Worm (Caenorhabditis elegans) whole organism, L1 larva: Measurements from ENCODE around the gene tni-1.
A peak's percentile ranks its signal among the peaks of the same experiment; 100 is the strongest.

Experiments used
- C04F5.9 ChIP-seq: sonication (generic microtip); optimal IDR thresholded peaks from 2 replicates; lab custom pipeline; 2016; ENCODE audit warnings: missing genetic modification characterization, missing compliant biosample characterization
- C34B4.2 ChIP-seq: sonication (generic microtip); optimal IDR thresholded peaks from 2 replicates; lab custom pipeline; 2017; ENCODE audit warnings: mild to moderate bottlenecking, missing genetic modification characterization, missing compliant biosample characterization
- F16B12.6 ChIP-seq: fragments of 150-350 bp; optimal IDR thresholded peaks from 2 replicates; lab custom pipeline; 2014; ENCODE audit warnings: missing biosample characterization, missing genetic modification characterization
- Y116A8C.19 ChIP-seq: sonication (generic microtip); optimal IDR thresholded peaks from 2 replicates; lab custom pipeline; 2016; ENCODE audit warnings: missing compliant biosample characterization, missing genetic modification characterization, borderline replicate concordance
- aha-1 ChIP-seq: fragments of 150-350 bp; optimal IDR thresholded peaks from 2 replicates; lab custom pipeline; 2014; ENCODE audit warnings: missing biosample characterization, missing genetic modification characterization
- aly-2 ChIP-seq: fragments of 150-350 bp; optimal IDR thresholded peaks from 2 replicates; lab custom pipeline; 2014; ENCODE audit warnings: missing biosample characterization, missing genetic modification characterization
- ama-1 ChIP-seq: fragments of 150-350 bp; optimal IDR thresholded peaks from 2 replicates; lab custom pipeline; 2014
- ceh-63 ChIP-seq: fragments of 200-800 bp; sonication (Bioruptor generic); optimal IDR thresholded peaks from 2 replicates; lab custom pipeline; 2018; ENCODE audit warnings: mild to moderate bottlenecking, missing genetic modification characterization, missing compliant biosample characterization
- ceh-8 ChIP-seq: fragments of 200-800 bp; sonication (Bioruptor generic); optimal IDR thresholded peaks from 2 replicates; lab custom pipeline; 2018; ENCODE audit warnings: mild to moderate bottlenecking, missing genetic modification characterization, moderate library complexity, missing compliant biosample characterization
- ceh-82 ChIP-seq, 3 experiments: fragments of 150-350 bp in 1 of 3; sonication (generic microtip) in 2 of 3; optimal IDR thresholded peaks; 2 replicates each; lab custom pipeline; 2014 to 2017; ENCODE audit warnings: missing biosample characterization in 3 of 3, missing genetic modification characterization in 3 of 3
- ceh-90 ChIP-seq: sonication (generic microtip); optimal IDR thresholded peaks from 2 replicates; lab custom pipeline; 2016; ENCODE audit warnings: missing genetic modification characterization, missing compliant biosample characterization
- ces-1 ChIP-seq: fragments of 150-350 bp; optimal IDR thresholded peaks from 2 replicates; lab custom pipeline; 2014; ENCODE audit warnings: missing biosample characterization, missing genetic modification reagents, missing genetic modification characterization
- dpl-1 ChIP-seq, 3 experiments: fragments of 150-350 bp in 2 of 3; sonication (generic microtip) in 1 of 3; optimal IDR thresholded peaks; 2 replicates each; lab custom pipeline; 2014 to 2017; ENCODE audit warnings: missing biosample characterization in 3 of 3, missing genetic modification characterization in 3 of 3, missing genetic modification reagents in 3 of 3
- efl-1 ChIP-seq, 4 experiments: fragments of 150-350 bp; optimal IDR thresholded peaks in 3 of 4; peaks in 1 of 4; 1 replicate in 1 of 4; 2 replicates in 3 of 4; lab custom pipeline; 2014; ENCODE audit warnings: missing biosample characterization in 2 of 4, missing genetic modification characterization in 2 of 4, missing genetic modification reagents in 2 of 4
- elt-2 ChIP-seq: sonication (generic microtip); optimal IDR thresholded peaks from 2 replicates; lab custom pipeline; 2016; ENCODE audit warnings: missing genetic modification characterization, mild to moderate bottlenecking, inconsistent platforms, missing compliant biosample characterization, missing genetic modification reagents
- elt-3 ChIP-seq, 6 experiments: fragments of 150-350 bp in 1 of 6; sonication (generic microtip); optimal IDR thresholded peaks; 2 replicates each; lab custom pipeline; 2017 to 2018; ENCODE audit warnings: missing biosample characterization in 6 of 6, missing genetic modification characterization in 6 of 6, inconsistent platforms in 1 of 6
- ets-5 ChIP-seq: fragments of 200-800 bp; sonication (Bioruptor generic); IDR thresholded peaks from 2 replicates; pipeline ENCODE4 v1.3.6; 2022; ENCODE audit warnings: missing genetic modification characterization, missing compliant biosample characterization
- fkh-4 ChIP-seq: sonication (generic microtip); optimal IDR thresholded peaks from 2 replicates; lab custom pipeline; 2016; ENCODE audit warnings: missing compliant biosample characterization, missing genetic modification characterization, borderline replicate concordance
- fkh-8 ChIP-seq: sonication (generic microtip); optimal IDR thresholded peaks from 2 replicates; lab custom pipeline; 2016; ENCODE audit warnings: mild to moderate bottlenecking, missing genetic modification characterization, missing compliant biosample characterization
- grh-1 ChIP-seq: fragments of 200-800 bp; sonication (Bioruptor generic); IDR thresholded peaks from 2 replicates; pipeline ENCODE4 v1.3.6; 2022; ENCODE audit warnings: missing genetic modification reagents, missing genetic modification characterization, missing compliant biosample characterization
- hlh-17 ChIP-seq: fragments of 200-800 bp; sonication (Bioruptor generic); optimal IDR thresholded peaks from 2 replicates; lab custom pipeline; 2018; ENCODE audit warnings: missing genetic modification characterization, mild to moderate bottlenecking, missing compliant biosample characterization, moderate library complexity, borderline replicate concordance
- jun-1 ChIP-seq: fragments of 150-350 bp; optimal IDR thresholded peaks from 2 replicates; lab custom pipeline; 2014; ENCODE audit warnings: missing biosample characterization, missing genetic modification reagents, missing genetic modification characterization
- lin-14 ChIP-seq: fragments of 200-800 bp; sonication (Bioruptor generic); optimal IDR thresholded peaks from 2 replicates; lab custom pipeline; 2018; ENCODE audit warnings: mild to moderate bottlenecking, missing genetic modification characterization, moderate library complexity, missing compliant biosample characterization
- lin-35 ChIP-seq, 2 experiments: fragments of 150-350 bp; optimal IDR thresholded peaks; 2 replicates each; lab custom pipeline; 2014; ENCODE audit warnings: missing biosample characterization in 2 of 2, missing genetic modification characterization in 2 of 2, missing genetic modification reagents in 2 of 2
- lin-39 ChIP-seq: fragments of 150-350 bp; optimal IDR thresholded peaks from 2 replicates; lab custom pipeline; 2014; ENCODE audit warnings: missing biosample characterization, missing genetic modification reagents, missing genetic modification characterization
- mdl-1 ChIP-seq, 2 experiments: fragments of 150-350 bp; optimal IDR thresholded peaks; 2 replicates each; lab custom pipeline; 2014 to 2017; ENCODE audit warnings: missing biosample characterization in 2 of 2, missing genetic modification characterization in 2 of 2, inconsistent platforms in 1 of 2
- mef-2 ChIP-seq: fragments of 150-350 bp; optimal IDR thresholded peaks from 2 replicates; lab custom pipeline; 2014; ENCODE audit warnings: missing biosample characterization, missing genetic modification characterization
- mep-1 ChIP-seq: fragments of 150-350 bp; optimal IDR thresholded peaks from 2 replicates; lab custom pipeline; 2014; ENCODE audit warnings: missing biosample characterization, missing genetic modification characterization
- nhr-19 ChIP-seq: fragments of 200-800 bp; sonication (Bioruptor generic); conservative IDR thresholded peaks from 2 replicates; pipeline ENCODE4 v1.3.6; 2022; ENCODE audit warnings: missing genetic modification characterization, missing compliant biosample characterization
- nhr-20 ChIP-seq: sonication (generic microtip); optimal IDR thresholded peaks from 2 replicates; lab custom pipeline; 2016; ENCODE audit warnings: mild to moderate bottlenecking, missing genetic modification characterization, missing compliant biosample characterization
- nhr-237 ChIP-seq: fragments of 150-350 bp; optimal IDR thresholded peaks from 2 replicates; lab custom pipeline; 2014; ENCODE audit warnings: missing biosample characterization, missing genetic modification characterization
- nhr-28 ChIP-seq: fragments of 150-350 bp; optimal IDR thresholded peaks from 2 replicates; lab custom pipeline; 2014; ENCODE audit warnings: missing biosample characterization, missing genetic modification characterization
- nhr-47 ChIP-seq: sonication (generic microtip); optimal IDR thresholded peaks from 2 replicates; lab custom pipeline; 2016; ENCODE audit warnings: mild to moderate bottlenecking, missing genetic modification characterization, moderate library complexity, missing compliant biosample characterization
- nhr-71 ChIP-seq: sonication (generic microtip); optimal IDR thresholded peaks from 2 replicates; lab custom pipeline; 2016; ENCODE audit warnings: mild to moderate bottlenecking, missing genetic modification characterization, moderate library complexity, missing compliant biosample characterization
- nhr-77 ChIP-seq: fragments of 150-350 bp; optimal IDR thresholded peaks from 2 replicates; lab custom pipeline; 2014; ENCODE audit warnings: missing biosample characterization, missing genetic modification characterization
- nhr-84 ChIP-seq: sonication (generic microtip); optimal IDR thresholded peaks from 2 replicates; lab custom pipeline; 2017; ENCODE audit warnings: missing biosample characterization, missing genetic modification characterization
- nhr-85 ChIP-seq: sonication (generic microtip); peaks from one replicate; lab custom pipeline; 2016; ENCODE audit warnings: missing genetic modification characterization, inconsistent platforms, missing compliant biosample characterization
- nhr-90 ChIP-seq: sonication (generic microtip); optimal IDR thresholded peaks from 2 replicates; lab custom pipeline; 2016; ENCODE audit warnings: mild to moderate bottlenecking, missing genetic modification characterization, missing compliant biosample characterization; ENCODE audit not compliant: poor library complexity
- pqm-1 ChIP-seq: sonication (generic microtip); optimal IDR thresholded peaks from 3 replicates; lab custom pipeline; 2017; ENCODE audit warnings: missing biosample characterization, missing genetic modification characterization
- sptf-1 ChIP-seq: fragments of 150-350 bp; optimal IDR thresholded peaks from 2 replicates; lab custom pipeline; 2014; ENCODE audit warnings: missing biosample characterization, missing genetic modification characterization
- swsn-7 ChIP-seq: sonication (generic microtip); optimal IDR thresholded peaks from 2 replicates; lab custom pipeline; 2016; ENCODE audit warnings: missing genetic modification characterization, missing compliant biosample characterization
- tbx-2 ChIP-seq: sonication (generic microtip); optimal IDR thresholded peaks from 2 replicates; lab custom pipeline; 2016; ENCODE audit warnings: missing genetic modification characterization, missing compliant biosample characterization
- tlp-1 ChIP-seq: fragments of 150-350 bp; optimal IDR thresholded peaks from 2 replicates; lab custom pipeline; 2014; ENCODE audit warnings: missing biosample characterization, missing genetic modification characterization
- unc-130 ChIP-seq: fragments of 150-350 bp; optimal IDR thresholded peaks from 2 replicates; lab custom pipeline; 2017; ENCODE audit warnings: missing biosample characterization, missing genetic modification characterization, inconsistent platforms
- unc-86 ChIP-seq: sonication (generic microtip); optimal IDR thresholded peaks from 2 replicates; lab custom pipeline; 2016; ENCODE audit warnings: missing genetic modification characterization, missing compliant biosample characterization
- zag-1 ChIP-seq: fragments of 150-350 bp; optimal IDR thresholded peaks from 2 replicates; lab custom pipeline; 2014; ENCODE audit warnings: missing biosample characterization, missing genetic modification characterization
- zip-4 ChIP-seq: fragments of 200-800 bp; sonication (Bioruptor generic); optimal IDR thresholded peaks from 2 replicates; lab custom pipeline; 2018; ENCODE audit warnings: mild to moderate bottlenecking, missing genetic modification characterization, moderate library complexity, missing compliant biosample characterization

Gene tni-1

DNA sequence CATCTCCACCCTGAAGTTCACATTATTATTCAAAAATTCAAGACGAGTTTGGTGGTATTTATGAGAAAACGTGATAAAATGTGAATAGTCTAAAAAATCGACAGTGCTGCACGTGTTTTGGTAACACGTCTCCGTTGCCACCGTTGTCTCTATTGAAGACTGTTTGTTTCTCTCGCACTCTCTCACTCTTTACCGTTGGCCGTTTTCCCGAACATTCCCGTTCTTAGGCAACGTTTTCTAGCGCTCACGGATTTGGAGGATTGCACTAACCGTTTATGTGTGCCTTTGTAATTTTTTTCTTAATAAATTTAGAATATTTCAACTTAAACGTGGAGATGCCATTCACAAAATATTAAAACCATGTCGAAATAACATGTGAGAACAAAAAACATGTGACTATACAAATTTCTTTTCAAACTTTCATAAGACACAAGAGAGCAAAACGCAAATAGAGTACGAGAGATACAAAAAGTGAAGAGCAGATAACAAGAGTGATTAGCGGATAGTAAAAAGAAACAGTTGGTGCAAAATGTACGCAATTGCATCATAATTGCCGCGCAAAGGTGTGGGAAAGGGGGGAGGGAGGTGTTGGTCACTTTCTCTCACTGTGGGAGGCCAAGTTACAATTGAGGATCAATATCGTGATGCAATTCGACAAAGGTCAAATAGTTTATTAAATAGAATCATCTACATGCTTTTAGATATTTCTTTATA is 37.7 kb upstream of the tni-1 start, which contains the start of gene pek-1 (continued):
- no peak for TF ChIP-seq ceh-8
- TF ChIP-seq ama-1 (lab: Kevin White, UChicago), result no peak
- TF ChIP-seq nhr-237 (tag; lab: Kevin White, UChicago), result no peak
- TF ChIP-seq, all 84 proteins: peak for 39

- no peak for TF ChIP-seq swsn-7 (tag; lab: Kevin White, UChicago)
These were observed 34.4 kb upstream of the tni-1 start for ce11 chrX:11411675-11412074.

DNA sequence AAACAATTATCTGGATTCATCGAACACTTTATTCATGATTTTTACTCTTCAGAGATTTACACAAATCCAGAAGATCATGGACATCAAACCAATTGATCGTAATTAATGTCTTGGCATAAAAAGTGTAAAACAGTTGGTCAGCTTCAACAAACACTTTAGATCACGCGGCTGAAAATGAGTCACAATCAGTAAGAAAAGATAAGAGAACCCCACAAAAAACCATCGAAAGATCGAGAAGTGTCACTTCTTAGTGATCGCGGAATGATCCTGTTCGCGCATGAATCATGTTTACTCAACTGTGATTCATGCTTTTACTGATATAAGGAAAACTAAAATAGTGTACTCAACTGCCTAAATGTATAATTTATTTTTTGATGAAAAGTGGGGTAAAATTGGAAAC is 32.2 kb upstream of the tni-1 start:
- TF ChIP-seq lin-39, result no peak
- TF ChIP-seq jun-1 (tag; lab: Kevin White, UChicago), result peak; percentile 55
- TF ChIP-seq fkh-4 (tag; lab: Kevin White, UChicago), result no peak
- TF ChIP-seq efl-1 (optimal IDR thresholded peaks at IDR 0.05; lab: Kevin White, UChicago), result no peak
- TF ChIP-seq efl-1 (GFP tag; optimal IDR thresholded peaks at IDR 0.05 in 1 of 2; lab: Kevin White, UChicago), result peak in 1 of 2 experiments; percentile 55
- TF ChIP-seq ceh-8, result no peak
- TF ChIP-seq Y116A8C.19 (tag; lab: Kevin White, UChicago), result no peak
- no peak for TF ChIP-seq C04F5.9 (tag; lab: Kevin White, UChicago)
- no peak for TF ChIP-seq aha-1
- no peak for TF ChIP-seq zag-1 (tag; lab: Kevin White, UChicago)
- TF ChIP-seq zip-4 (GFP tag; lab: Kevin White, UChicago), result no peak
- no peak for TF ChIP-seq dpl-1 (GFP tag; optimal IDR thresholded peaks at IDR 0.05; lab: Kevin White, UChicago)
- no peak for TF ChIP-seq nhr-90 (tag; lab: Kevin White, UChicago)
- no peak for TF ChIP-seq grh-1 (GFP tag; lab: Robert Waterston, UW)
- no peak for TF ChIP-seq nhr-84 (tag; lab: Kevin White, UChicago)
- no peak for TF ChIP-seq aly-2
- TF ChIP-seq ceh-90 (tag; lab: Kevin White, UChicago), result no peak
- no peak for TF ChIP-seq ceh-63 (GFP tag; lab: Kevin White, UChicago)
- peak; percentile 37 for TF ChIP-seq elt-2
- peak; percentile 63 for TF ChIP-seq unc-130 (tag; lab: Kevin White, UChicago)
- no peak for TF ChIP-seq C34B4.2 (tag; lab: Kevin White, UChicago)
- no peak for TF ChIP-seq mep-1
- peak; percentile 62 for TF ChIP-seq nhr-71 (tag; lab: Kevin White, UChicago)
- TF ChIP-seq elt-3 (tag; optimal IDR thresholded peaks at IDR 0.05; lab: Kevin White, UChicago), result peak in 1 of 6 experiments; percentile 24
- no peak for TF ChIP-seq tbx-2 (tag; lab: Kevin White, UChicago)
- no peak for TF ChIP-seq sptf-1 (tag; lab: Kevin White, UChicago)
- no peak for TF ChIP-seq swsn-7 (tag; lab: Kevin White, UChicago)
- no peak for TF ChIP-seq fkh-8 (tag; lab: Kevin White, UChicago)
- TF ChIP-seq nhr-77 (tag; lab: Kevin White, UChicago), result no peak
- TF ChIP-seq nhr-20, result peak; percentile 39
- peak; percentile 38; the same call in 1 of the 2 replicates for TF ChIP-seq nhr-19 (GFP tag; lab: Robert Waterston, UW)
- no peak for TF ChIP-seq ces-1
- no peak for TF ChIP-seq mef-2
- peak; percentile 47 for TF ChIP-seq lin-14 (GFP tag; lab: Kevin White, UChicago)
- TF ChIP-seq nhr-28 (tag; lab: Kevin White, UChicago), result no peak
- no peak for TF ChIP-seq F16B12.6 (tag; lab: Kevin White, UChicago)
- no peak for TF ChIP-seq nhr-47
- no peak for TF ChIP-seq unc-86 (tag; lab: Kevin White, UChicago)
- no peak for TF ChIP-seq ceh-82 (tag; optimal IDR thresholded peaks at IDR 0.05; lab: Kevin White, UChicago)
- no peak for TF ChIP-seq pqm-1
- peak in 1 of 2 experiments; percentile 35 for TF ChIP-seq lin-35 (GFP tag; optimal IDR thresholded peaks at IDR 0.05; lab: Kevin White, UChicago)
- no peak for TF ChIP-seq tlp-1
- no peak for TF ChIP-seq hlh-17 (GFP tag; lab: Kevin White, UChicago)
- TF ChIP-seq nhr-237 (tag; lab: Kevin White, UChicago), result no peak
- TF ChIP-seq nhr-85 (tag; lab: Kevin White, UChicago), result no peak
- TF ChIP-seq ets-5 (GFP tag; lab: Robert Waterston, UW), result no peak
- TF ChIP-seq mdl-1 (tag; optimal IDR thresholded peaks at IDR 0.05; lab: Kevin White, UChicago), result no peak
